In the genomic region with DNA sequence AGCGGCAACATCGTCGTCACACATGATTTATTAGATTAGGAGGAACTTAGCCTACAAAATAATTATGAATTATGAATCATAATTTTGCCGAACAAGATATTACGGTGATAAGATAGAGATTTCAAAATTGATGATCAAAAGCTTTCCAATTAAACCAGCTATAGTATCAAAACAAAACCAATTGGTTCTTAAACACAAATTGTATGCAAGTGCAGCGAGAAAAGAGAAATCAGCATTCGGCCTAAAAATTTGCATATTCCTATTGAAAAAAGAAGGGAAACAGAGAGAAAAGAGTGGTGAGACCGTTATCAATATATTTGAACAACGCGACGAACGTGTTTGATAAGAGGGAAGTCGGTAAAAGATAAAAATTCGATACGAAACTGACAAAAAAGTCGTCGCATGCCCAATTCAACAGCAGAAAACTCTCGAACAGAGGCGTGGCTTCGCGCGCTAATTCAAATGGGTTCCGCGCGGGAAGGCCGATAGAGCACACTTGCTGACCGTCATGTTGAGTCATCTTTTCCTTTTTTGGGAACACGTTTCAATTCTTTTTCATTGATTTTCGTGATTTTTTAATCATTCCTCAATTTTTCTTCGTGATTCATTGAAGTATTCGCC, we compare ENCODE assay signal across 1 worm cellular context.
TF ChIP-seq lines count a peak whose summit lies in the region.

TSS of gene act-2 (minus strand) at position 51 of the 621 bp plus-strand sequence.

TF ChIP-seq in whole organism, L1 larva, 84 proteins besides CTCF, POLR2A, EP300 and RAD21 (continued from another document):
- TF ChIP-seq dpl-1 (GFP tag; optimal IDR thresholded peaks at IDR 0.05; lab: Kevin White, UChicago) (peak; percentile 89 to 93 (median 93)), nhr-76 (tag; optimal IDR thresholded peaks at IDR 0.05; lab: Kevin White, UChicago) (no peak), lin-35 (GFP tag; optimal IDR thresholded peaks at IDR 0.05; lab: Kevin White, UChicago) (peak; percentile 91 to 92), snu-23 (GFP tag; optimal IDR thresholded peaks at IDR 0.05; lab: Kevin White, UChicago) (peak; percentile 92), skn-1 (tag; optimal IDR thresholded peaks at IDR 0.05; lab: Kevin White, UChicago) (peak; percentile 63), swsn-7 (tag; optimal IDR thresholded peaks at IDR 0.05; lab: Kevin White, UChicago) (peak; percentile 75), unc-30 (tag; optimal IDR thresholded peaks at IDR 0.05; lab: Kevin White, UChicago) (no peak), sox-4 (tag; optimal IDR thresholded peaks at IDR 0.05; lab: Kevin White, UChicago) (no peak), ceh-63 (GFP tag; optimal IDR thresholded peaks at IDR 0.05; lab: Kevin White, UChicago) (no peak), rnt-1 (tag; optimal IDR thresholded peaks at IDR 0.05; lab: Kevin White, UChicago) (peak; percentile 18), elt-3 (tag; optimal IDR thresholded peaks at IDR 0.05; lab: Kevin White, UChicago) (peak in 4 of 6 experiments; percentile 53 to 94 (median 74)), nhr-77 (tag; optimal IDR thresholded peaks at IDR 0.05; lab: Kevin White, UChicago) (peak; percentile 47), nhr-28 (tag; optimal IDR thresholded peaks at IDR 0.05; lab: Kevin White, UChicago) (no peak), hlh-17 (GFP tag; optimal IDR thresholded peaks at IDR 0.05; lab: Kevin White, UChicago; ENCODE audit: borderline replicate concordance) (no peak), tlp-1 (tag; optimal IDR thresholded peaks at IDR 0.05; lab: Kevin White, UChicago) (no peak), vab-15 (tag; optimal IDR thresholded peaks at IDR 0.05; lab: Kevin White, UChicago) (no peak), nhr-237 (tag; optimal IDR thresholded peaks at IDR 0.05; lab: Kevin White, UChicago) (peak; percentile 33), alr-1 (tag; optimal IDR thresholded peaks at IDR 0.05; lab: Kevin White, UChicago; ENCODE audit: borderline replicate concordance) (no peak), lin-15B (tag; optimal IDR thresholded peaks at IDR 0.05; lab: Kevin White, UChicago) (peak; percentile 65), grh-1 (GFP tag; IDR thresholded peaks at IDR 0.05; lab: Robert Waterston, UW) (no peak), fkh-4 (tag; optimal IDR thresholded peaks at IDR 0.05; lab: Kevin White, UChicago; ENCODE audit: borderline replicate concordance) (no peak), fos-1 (tag; optimal IDR thresholded peaks at IDR 0.05; lab: Kevin White, UChicago) (peak; percentile 90), snpc-4 (tag; optimal IDR thresholded peaks at IDR 0.05; lab: Kevin White, UChicago) (no peak), nhr-19 (GFP tag; conservative IDR thresholded peaks at IDR 0.05; lab: Robert Waterston, UW) (peak; percentile 61), nhr-20 (tag; optimal IDR thresholded peaks at IDR 0.05; lab: Kevin White, UChicago) (peak; percentile 86), isw-1 (GFP tag; IDR thresholded peaks at IDR 0.05; lab: Robert Waterston, UW) (peak; percentile 51)
